Fruit fly (Drosophila melanogaster) whole organism, prepupa: Measurements from ENCODE around the gene Wwox.

Experiments
- CG10631 ChIP-seq: fragments of 200-800 bp; sonication (Bioruptor generic); optimal IDR thresholded peaks from 2 replicates; lab custom pipeline; 2016; ENCODE audit warnings: missing biosample characterization, missing genetic modification characterization
- CG3032 ChIP-seq: fragments of 200-800 bp; optimal IDR thresholded peaks from 2 replicates; lab custom pipeline; 2019; ENCODE audit warnings: missing biosample characterization, mild to moderate bottlenecking, missing genetic modification characterization, moderate library complexity
- CG3919 ChIP-seq: fragments of 200-800 bp; sonication (Bioruptor generic); optimal IDR thresholded peaks from 3 replicates; lab custom pipeline; 2016; ENCODE audit warnings: missing biosample characterization, missing genetic modification characterization
- CG6163 ChIP-seq: fragments of 200-800 bp; sonication (Bioruptor generic); IDR thresholded peaks from 3 replicates; pipeline ENCODE4 v1.3.6; 2022; ENCODE audit warnings: missing biosample characterization, missing genetic modification characterization
- CG6276 ChIP-seq: fragments of 200-800 bp; sonication (Bioruptor generic); optimal IDR thresholded peaks from 2 replicates; lab custom pipeline; 2017; ENCODE audit warnings: missing biosample characterization, mild to moderate bottlenecking, missing genetic modification characterization
- CG9139 ChIP-seq: fragments of 200-800 bp; sonication (Bioruptor generic); optimal IDR thresholded peaks from 3 replicates; lab custom pipeline; 2017; ENCODE audit warnings: missing biosample characterization, mild to moderate bottlenecking, missing genetic modification characterization
- Lpt ChIP-seq: fragments of 200-800 bp; sonication (Bioruptor generic); optimal IDR thresholded peaks from 3 replicates; lab custom pipeline; 2016; ENCODE audit warnings: missing biosample characterization, missing genetic modification characterization
- Sox14 ChIP-seq: fragments of 200-800 bp; sonication (Bioruptor generic); optimal IDR thresholded peaks from 3 replicates; lab custom pipeline; 2016; ENCODE audit warnings: missing biosample characterization, missing genetic modification characterization
- svp ChIP-seq: fragments of 200-800 bp; sonication (Bioruptor generic); peaks from one replicate; lab custom pipeline; 2016; ENCODE audit warnings: missing biosample characterization, missing genetic modification characterization

DNA sequence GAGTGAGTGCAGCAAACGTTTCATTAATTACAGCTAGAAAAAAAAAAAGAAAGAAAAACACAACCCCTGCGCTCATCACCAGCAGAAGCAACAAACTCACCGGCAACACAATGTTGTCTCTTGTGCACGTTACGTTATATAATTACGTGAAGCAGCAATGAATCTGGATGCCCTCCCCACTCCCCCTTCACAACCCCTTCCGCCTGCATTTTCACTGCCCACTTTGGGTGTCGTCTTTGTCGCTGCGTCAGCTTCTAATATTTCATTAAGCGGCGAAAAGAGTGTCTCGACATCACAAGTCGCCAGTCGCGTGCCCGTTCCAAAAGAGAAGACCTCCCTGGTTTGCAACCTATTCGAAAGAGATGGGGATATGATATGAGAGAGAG lies 37.6 kb downstream of the Wwox start:
- no peak for TF ChIP-seq CG3919 (GFP tag; lab: Kevin White, UChicago)
- TF ChIP-seq Lpt, result no peak
- no peak for TF ChIP-seq CG6276 (GFP tag; lab: Kevin White, UChicago)
- TF ChIP-seq CG10631 (GFP tag; lab: Kevin White, UChicago), result no peak
- no peak for TF ChIP-seq svp (GFP tag; lab: Kevin White, UChicago)
- no peak for TF ChIP-seq CG6163 (GFP tag; lab: Robert Waterston, UW)
- no peak for TF ChIP-seq Sox14
- TF ChIP-seq CG9139 (GFP tag; lab: Kevin White, UChicago), result no peak
- no peak for TF ChIP-seq CG3032
